Fruit fly (Drosophila melanogaster): ENCODE results near the gene CG44532.

Gene CG44532

DNA sequence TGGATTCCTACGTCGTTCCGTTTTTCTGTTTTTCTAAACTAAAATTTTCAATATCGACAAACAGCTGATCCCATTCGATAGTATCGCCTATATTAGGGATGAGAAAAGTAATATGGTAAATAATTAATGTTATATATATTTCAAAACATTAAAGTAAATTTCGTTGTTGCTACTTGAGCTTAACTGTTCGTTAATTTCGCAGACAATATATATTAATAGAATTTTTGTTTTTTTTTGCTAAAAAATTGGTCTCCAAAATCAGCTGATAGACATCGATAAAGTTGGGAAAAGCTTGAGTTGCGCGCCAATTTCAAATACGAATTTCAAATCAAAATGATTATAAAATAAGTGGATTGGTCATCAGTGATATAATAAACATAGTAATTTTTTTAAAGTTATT is 34.5 kb downstream of the CG44532 start, which contains the start of gene CG12118 (continued):
- TF ChIP-seq CG33213 (GFP tag; optimal IDR thresholded peaks at IDR 0.05) = no peak
- no peak for TF ChIP-seq Dfd (GFP tag; optimal IDR thresholded peaks at IDR 0.05)
- TF ChIP-seq CG4707 (GFP tag; optimal IDR thresholded peaks at IDR 0.05) = no peak
- TF ChIP-seq hb (GFP tag; IDR thresholded peaks at IDR 0.05; ENCODE audit: partially characterized antibody) = peak; percentile 84
- TF ChIP-seq CG12942 (GFP tag; optimal IDR thresholded peaks at IDR 0.05) = peak; percentile 81
- TF ChIP-seq Med (GFP tag) = peak; percentile 61
- peak; percentile 74 for TF ChIP-seq CG12659 (GFP tag; optimal IDR thresholded peaks at IDR 0.05)
- TF ChIP-seq hbn (GFP tag; IDR thresholded peaks at IDR 0.05; ENCODE audit: partially characterized antibody) = peak; percentile 81
- no peak for TF ChIP-seq Doc2 (GFP tag; IDR thresholded peaks at IDR 0.05)
- TF ChIP-seq CG30020 (tag; optimal IDR thresholded peaks at IDR 0.05) = peak; percentile 41
- TF ChIP-seq CG8359 (GFP tag; optimal IDR thresholded peaks at IDR 0.05; ENCODE audit: borderline replicate concordance) = no peak
- TF ChIP-seq CG10267 (tag; optimal IDR thresholded peaks at IDR 0.05) = peak; percentile 81
- peak; percentile 91 for TF ChIP-seq gem (tag; optimal IDR thresholded peaks at IDR 0.05)
- peak; percentile 55 for TF ChIP-seq mam (GFP tag; optimal IDR thresholded peaks at IDR 0.05)
- no peak for TF ChIP-seq CG11398 (GFP tag; optimal IDR thresholded peaks at IDR 0.05)
- peak; percentile 81 for TF ChIP-seq unpg (GFP tag; optimal IDR thresholded peaks at IDR 0.05)
- TF ChIP-seq CG17568 (GFP tag; optimal IDR thresholded peaks at IDR 0.05) = no peak
- peak; percentile 80 for TF ChIP-seq CG6689 (GFP tag; IDR thresholded peaks at IDR 0.05)
- TF ChIP-seq abd-A (tag; optimal IDR thresholded peaks at IDR 0.05) = no peak
- TF ChIP-seq Mrtf (GFP tag; IDR thresholded peaks at IDR 0.05) = no peak
- TF ChIP-seq Six4 (GFP tag; optimal IDR thresholded peaks at IDR 0.05) = peak; percentile 72
- TF ChIP-seq CG1603 (tag; optimal IDR thresholded peaks at IDR 0.05) = peak; percentile 35
- TF ChIP-seq CG15073 (GFP tag; optimal IDR thresholded peaks at IDR 0.05) = no peak
- peak; percentile 81; the same call in 1 of the 2 replicates for TF ChIP-seq tna (GFP tag; IDR thresholded peaks at IDR 0.05; ENCODE audit: partially characterized antibody)
- no peak for TF ChIP-seq gce (GFP tag; IDR thresholded peaks at IDR 0.05)
- peak; percentile 78 for TF ChIP-seq CG7556 (GFP tag; optimal IDR thresholded peaks at IDR 0.05)
- TF ChIP-seq CTCF (GFP tag; optimal IDR thresholded peaks at IDR 0.05) = no peak
- peak; percentile 59 for TF ChIP-seq CG1233 (GFP tag; optimal IDR thresholded peaks at IDR 0.05)
- peak; percentile 86 for TF ChIP-seq CG17328 (GFP tag; IDR thresholded peaks at IDR 0.05)
- TF ChIP-seq CG10543 (GFP tag; optimal IDR thresholded peaks at IDR 0.05) = peak; percentile 50
- TF ChIP-seq HmgD (GFP tag; optimal IDR thresholded peaks at IDR 0.05) = no peak
- 0 out of 3 replicates have a peak, but pooled peaks have one; percentile 22 for TF ChIP-seq CG6175 (GFP tag; IDR thresholded peaks at IDR 0.05)
- peak; percentile 90 for TF ChIP-seq amos (GFP tag; IDR thresholded peaks at IDR 0.05; ENCODE audit: partially characterized antibody)
- peak; percentile 33 for TF ChIP-seq ewg (GFP tag; optimal IDR thresholded peaks at IDR 0.05)
- TF ChIP-seq H2.0 (GFP tag; IDR thresholded peaks at IDR 0.05) = peak; percentile 87
- TF ChIP-seq CG32772 (GFP tag; IDR thresholded peaks at IDR 0.05) = peak; percentile 75
- no peak for TF ChIP-seq schlank (tag; optimal IDR thresholded peaks at IDR 0.05)
- peak; percentile 55 for TF ChIP-seq CG16815 (GFP tag; optimal IDR thresholded peaks at IDR 0.05)
- peak; percentile 32 for TF ChIP-seq Hand (GFP tag; optimal IDR thresholded peaks at IDR 0.05)
- TF ChIP-seq CG2199 (GFP tag; IDR thresholded peaks at IDR 0.05) = no peak
- peak; percentile 65 for TF ChIP-seq CG4820 (GFP tag; optimal IDR thresholded peaks at IDR 0.05)
- peak; percentile 67; the same call in 2 of the 3 replicates for TF ChIP-seq CG11695 (GFP tag; IDR thresholded peaks at IDR 0.05)
- TF ChIP-seq CG6683 (GFP tag; optimal IDR thresholded peaks at IDR 0.05) = peak; percentile 45
- peak; percentile 33; the same call in 1 of the 2 replicates for TF ChIP-seq ham (GFP tag; IDR thresholded peaks at IDR 0.05)
- TF ChIP-seq hkb (optimal IDR thresholded peaks at IDR 0.05) = no peak
- TF ChIP-seq hkb (GFP tag; IDR thresholded peaks at IDR 0.05) = peak; percentile 83
- TF ChIP-seq pzg (GFP tag; optimal IDR thresholded peaks at IDR 0.05) = peak; percentile 49
- peak; percentile 59 for TF ChIP-seq nerfin-1 (tag; optimal IDR thresholded peaks at IDR 0.05)
- TF ChIP-seq danr (GFP tag; IDR thresholded peaks at IDR 0.05) = 0 out of 2 replicates have a peak, but pooled peaks have one; percentile 46
- TF ChIP-seq CG15011 (GFP tag; optimal IDR thresholded peaks at IDR 0.05) = peak; percentile 20
- peak; percentile 22 for TF ChIP-seq twi (tag; optimal IDR thresholded peaks at IDR 0.05)
